Worm (Caenorhabditis elegans) whole organism, L4/young adult: ENCODE results near the gene F15G9.1.

Source experiments
- W03F9.2 ChIP-seq: fragments of 150-350 bp; optimal IDR thresholded peaks from 2 replicates; lab custom pipeline; 2014; ENCODE audit warnings: missing biosample characterization, missing genetic modification characterization
- dao-5 ChIP-seq: sonication (generic microtip); optimal IDR thresholded peaks from 2 replicates; lab custom pipeline; 2016; ENCODE audit warnings: missing genotype, missing genetic modification characterization, moderate library complexity, missing compliant biosample characterization
- him-1 ChIP-seq: sonication (generic microtip); optimal IDR thresholded peaks from 2 replicates; lab custom pipeline; 2016; ENCODE audit warnings: missing genotype, missing genetic modification reagents, missing genetic modification characterization, missing compliant biosample characterization

F15G9.1 gene

ce11 chrX:9706084-9706483, at the start of gene F15G9.1:
F15G9.1 (plus strand) TSS chrX:9706384.
- no peak for TF ChIP-seq him-1
- no peak for TF ChIP-seq dao-5 (tag; lab: Kevin White, UChicago)
- TF ChIP-seq W03F9.2 (tag; lab: Kevin White, UChicago), result no peak

- TF ChIP-seq dao-5 (tag; lab: Kevin White, UChicago), result no peak
- no peak for TF ChIP-seq W03F9.2 (tag; lab: Kevin White, UChicago)
- TF ChIP-seq him-1, result no peak
These were observed 49.4 kb upstream of the F15G9.1 start for ce11 chrX:9656772-9657171.

ce11 chrX:9665944-9666343, 40.2 kb upstream of the F15G9.1 start:
- TF ChIP-seq dao-5 (tag; lab: Kevin White, UChicago) (no peak), him-1 (no peak), W03F9.2 (tag; lab: Kevin White, UChicago) (no peak)

- TF ChIP-seq W03F9.2 (tag; lab: Kevin White, UChicago) (no peak), dao-5 (tag; lab: Kevin White, UChicago) (no peak), him-1 (no peak)
These were observed 38.8 kb upstream of the F15G9.1 start for ce11 chrX:9667391-9667790.

ce11 chrX:9668554-9668953, 37.6 kb upstream of the F15G9.1 start, which contains the start of gene T14B1.1:
T14B1.1 (minus strand) TSS chrX:9668723.
- no peak for TF ChIP-seq W03F9.2 (tag; lab: Kevin White, UChicago)
- TF ChIP-seq dao-5 (tag; lab: Kevin White, UChicago), result no peak
- TF ChIP-seq him-1, result peak; percentile 18

ce11 chrX:9673228-9673627, 33.0 kb upstream of the F15G9.1 start:
- TF ChIP-seq W03F9.2 (tag; lab: Kevin White, UChicago) (no peak), him-1 (no peak), dao-5 (tag; lab: Kevin White, UChicago) (no peak)

- no peak for TF ChIP-seq W03F9.2 (tag; lab: Kevin White, UChicago)
- TF ChIP-seq dao-5 (tag; lab: Kevin White, UChicago), result no peak
- no peak for TF ChIP-seq him-1
These were observed 31.4 kb upstream of the F15G9.1 start, which contains the start of gene C43C3.4 for ce11 chrX:9674799-9675198. C43C3.4 (minus strand) TSS chrX:9674899.

ce11 chrX:9676009-9676408, 30.2 kb upstream of the F15G9.1 start:
- TF ChIP-seq dao-5 (tag; lab: Kevin White, UChicago) (no peak), him-1 (no peak), W03F9.2 (tag; lab: Kevin White, UChicago) (peak; percentile 40)

ce11 chrX:9676788-9677454, 29.3 kb upstream of the F15G9.1 start:
- TF ChIP-seq dao-5 (tag; lab: Kevin White, UChicago) (no peak), him-1 (no peak), W03F9.2 (tag; lab: Kevin White, UChicago) (no peak)

- TF ChIP-seq dao-5 (tag; lab: Kevin White, UChicago) (no peak), W03F9.2 (tag; lab: Kevin White, UChicago) (no peak), him-1 (no peak)
These were observed 28.3 kb upstream of the F15G9.1 start for ce11 chrX:9677927-9678326.

- TF ChIP-seq W03F9.2 (tag; lab: Kevin White, UChicago), result no peak
These were observed 26.8 kb upstream of the F15G9.1 start for ce11 chrX:9679427-9679826.

- TF ChIP-seq dao-5 (tag; lab: Kevin White, UChicago), result no peak
- no peak for TF ChIP-seq him-1
- no peak for TF ChIP-seq W03F9.2 (tag; lab: Kevin White, UChicago)
These were observed 26.0 kb upstream of the F15G9.1 start, which contains the start of gene ifp-1 for ce11 chrX:9680119-9680682. ifp-1 (minus strand) TSS chrX:9680169.

- no peak for TF ChIP-seq W03F9.2 (tag; lab: Kevin White, UChicago)
- TF ChIP-seq him-1, result no peak
- no peak for TF ChIP-seq dao-5 (tag; lab: Kevin White, UChicago)
These were observed 18.9 kb upstream of the F15G9.1 start for ce11 chrX:9687264-9687663.

- no peak for TF ChIP-seq him-1
- no peak for TF ChIP-seq dao-5 (tag; lab: Kevin White, UChicago)
These were observed 15.7 kb upstream of the F15G9.1 start, which contains the start of gene npr-18 for ce11 chrX:9690445-9690844. npr-18 (plus strand) TSS chrX:9690745.

ce11 chrX:9697655-9698054, 8.5 kb upstream of the F15G9.1 start:
- no peak for TF ChIP-seq him-1
- no peak for TF ChIP-seq dao-5 (tag; lab: Kevin White, UChicago)
- no peak for TF ChIP-seq W03F9.2 (tag; lab: Kevin White, UChicago)
